Worm (Caenorhabditis elegans) whole organism, L1 larva: ENCODE data around the gene C35B1.9.

Experiments
- ama-1 ChIP-seq: fragments of 150-350 bp; optimal IDR thresholded peaks from 2 replicates; lab custom pipeline; 2014
- blmp-1 ChIP-seq: fragments of 150-350 bp; optimal IDR thresholded peaks from 2 replicates; lab custom pipeline; 2014; ENCODE audit warnings: missing biosample characterization, missing genetic modification characterization
- ceh-82 ChIP-seq, 3 experiments: fragments of 150-350 bp in 1 of 3; sonication (generic microtip) in 2 of 3; optimal IDR thresholded peaks; 2 replicates each; lab custom pipeline; 2014 to 2017; ENCODE audit warnings: missing biosample characterization in 3 of 3, missing genetic modification characterization in 3 of 3
- isw-1 ChIP-seq: fragments of 200-800 bp; sonication (Bioruptor generic); IDR thresholded peaks from 2 replicates; pipeline ENCODE4 v1.3.6; 2022; ENCODE audit warnings: missing genetic modification characterization, missing compliant biosample characterization
- lsy-2 ChIP-seq, 2 experiments: fragments of 150-350 bp; optimal IDR thresholded peaks; 2 replicates each; lab custom pipeline; 2014; ENCODE audit warnings: missing biosample characterization in 2 of 2, missing genetic modification characterization in 2 of 2
- mep-1 ChIP-seq: fragments of 150-350 bp; optimal IDR thresholded peaks from 2 replicates; lab custom pipeline; 2014; ENCODE audit warnings: missing biosample characterization, missing genetic modification characterization
- nhr-19 ChIP-seq: fragments of 200-800 bp; sonication (Bioruptor generic); conservative IDR thresholded peaks from 2 replicates; pipeline ENCODE4 v1.3.6; 2022; ENCODE audit warnings: missing genetic modification characterization, missing compliant biosample characterization
- nhr-237 ChIP-seq: fragments of 150-350 bp; optimal IDR thresholded peaks from 2 replicates; lab custom pipeline; 2014; ENCODE audit warnings: missing biosample characterization, missing genetic modification characterization
- nhr-90 ChIP-seq: sonication (generic microtip); optimal IDR thresholded peaks from 2 replicates; lab custom pipeline; 2016; ENCODE audit warnings: mild to moderate bottlenecking, missing genetic modification characterization, missing compliant biosample characterization; ENCODE audit not compliant: poor library complexity
- snpc-4 ChIP-seq: fragments of 150-350 bp; optimal IDR thresholded peaks from 2 replicates; lab custom pipeline; 2014; ENCODE audit warnings: missing biosample characterization, missing genetic modification characterization
- tbx-2 ChIP-seq: sonication (generic microtip); optimal IDR thresholded peaks from 2 replicates; lab custom pipeline; 2016; ENCODE audit warnings: missing genetic modification characterization, missing compliant biosample characterization

- TF ChIP-seq mep-1 (no peak), nhr-90 (tag; lab: Kevin White, UChicago) (no peak), nhr-237 (tag; lab: Kevin White, UChicago) (no peak), snpc-4 (no peak), isw-1 (GFP tag; lab: Robert Waterston, UW) (no peak), ceh-82 (tag; optimal IDR thresholded peaks at IDR 0.05; lab: Kevin White, UChicago) (no peak), tbx-2 (tag; lab: Kevin White, UChicago) (no peak), lsy-2 (tag; optimal IDR thresholded peaks at IDR 0.05; lab: Kevin White, UChicago) (no peak), nhr-19 (GFP tag; lab: Robert Waterston, UW) (no peak), blmp-1 (tag; lab: Kevin White, UChicago) (no peak), ama-1 (no peak)
These were observed 27.3 kb downstream of the C35B1.9 start for ce11 chrIV:4053405-4053804.
